Worm (Caenorhabditis elegans): Measurements from ENCODE around the gene R06F6.14.

ce11 chrII:10766773-10767172 lies 42.3 kb upstream of the R06F6.14 start:
- TF ChIP-seq ama-1 (optimal IDR thresholded peaks at IDR 0.05) (no peak), unc-3 (GFP tag; conservative IDR thresholded peaks at IDR 0.05) (no peak), unc-3 (tag; optimal IDR thresholded peaks at IDR 0.05) (no peak), nhr-11 (tag; optimal IDR thresholded peaks at IDR 0.05) (no peak), ceh-9 (tag; optimal IDR thresholded peaks at IDR 0.05) (no peak), pqm-1 (tag; optimal IDR thresholded peaks at IDR 0.05) (no peak), unc-55 (GFP tag; optimal IDR thresholded peaks at IDR 0.05) (no peak)

All from whole organism, late embryonic.